Fruit fly (Drosophila melanogaster) whole organism, embryonic: Measurements from ENCODE around the gene Tailor.

Source experiments
- Atf6 ChIP-seq: fragments of 200-800 bp; sonication (Bioruptor generic); IDR thresholded peaks from 2 replicates; pipeline ENCODE4 v1.3.6; 2022; ENCODE audit warnings: missing biosample characterization, missing genetic modification characterization
- Bgb ChIP-seq: fragments of 200-800 bp; sonication (Bioruptor generic); IDR thresholded peaks from 2 replicates; pipeline ENCODE4 v1.3.6; 2022; ENCODE audit warnings: missing biosample characterization, missing genetic modification characterization; ENCODE audit not compliant: partially characterized antibody
- CG11696 ChIP-seq: fragments of 200-800 bp; sonication (Bioruptor generic); IDR thresholded peaks from 2 replicates; pipeline ENCODE4 v1.3.6; 2022; ENCODE audit warnings: missing biosample characterization, missing genetic modification characterization
- CG11723 ChIP-seq: fragments of 200-800 bp; sonication (Bioruptor generic); optimal IDR thresholded peaks from 2 replicates; lab custom pipeline; 2017; ENCODE audit warnings: missing biosample characterization, mild to moderate bottlenecking, missing genetic modification characterization
- CG12155 ChIP-seq: fragments of 200-800 bp; sonication (Bioruptor generic); optimal IDR thresholded peaks from 3 replicates; lab custom pipeline; 2016; ENCODE audit warnings: missing biosample characterization, missing genetic modification characterization
- CG13424 ChIP-seq: fragments of 200-800 bp; sonication (Bioruptor generic); optimal IDR thresholded peaks from 2 replicates; lab custom pipeline; 2019; ENCODE audit warnings: missing biosample characterization, mild to moderate bottlenecking, missing genetic modification characterization, moderate library complexity
- CG13624 ChIP-seq: fragments of 200-800 bp; sonication (Bioruptor generic); optimal IDR thresholded peaks from 2 replicates; lab custom pipeline; 2016; ENCODE audit warnings: missing biosample characterization, missing genetic modification characterization
- CG14710 ChIP-seq: fragments of 200-800 bp; sonication (Bioruptor generic); optimal IDR thresholded peaks from 3 replicates; lab custom pipeline; 2019; ENCODE audit warnings: missing biosample characterization, mild to moderate bottlenecking, missing genetic modification characterization, moderate library complexity
- CG1647 ChIP-seq: fragments of 200-800 bp; sonication (Bioruptor generic); optimal IDR thresholded peaks from 3 replicates; lab custom pipeline; 2016; ENCODE audit warnings: missing biosample characterization, missing genetic modification characterization
- CG16815 ChIP-seq: fragments of 200-800 bp; sonication (Bioruptor generic); optimal IDR thresholded peaks from 3 replicates; lab custom pipeline; 2017; ENCODE audit warnings: missing biosample characterization, mild to moderate bottlenecking, missing genetic modification characterization
- CG17328 ChIP-seq: fragments of 200-800 bp; sonication (Bioruptor generic); IDR thresholded peaks from 2 replicates; pipeline ENCODE4 v1.3.6; 2022; ENCODE audit warnings: missing biosample characterization, missing genetic modification characterization
- CG1832 ChIP-seq: fragments of 200-800 bp; sonication (Bioruptor generic); optimal IDR thresholded peaks from 2 replicates; lab custom pipeline; 2017; ENCODE audit warnings: missing biosample characterization, mild to moderate bottlenecking, missing genetic modification characterization, inconsistent platforms
- CG2889 ChIP-seq: fragments of 200-800 bp; sonication (Bioruptor generic); IDR thresholded peaks from 3 replicates; pipeline ENCODE4 v1.3.6; 2022; ENCODE audit warnings: missing biosample characterization, missing genetic modification characterization
- CG31224 ChIP-seq: fragments of 200-800 bp; sonication (Bioruptor generic); IDR thresholded peaks from 2 replicates; pipeline ENCODE4 v1.3.6; 2022; ENCODE audit warnings: missing biosample characterization, missing genetic modification characterization
- CG4820 ChIP-seq: fragments of 200-800 bp; sonication (Bioruptor generic); optimal IDR thresholded peaks from 3 replicates; lab custom pipeline; 2016; ENCODE audit warnings: missing biosample characterization, missing genetic modification characterization
- CG4854 ChIP-seq: fragments of 200-800 bp; sonication (Bioruptor generic); optimal IDR thresholded peaks from 2 replicates; lab custom pipeline; 2016; ENCODE audit warnings: missing biosample characterization, missing genetic modification characterization, inconsistent platforms
- CG6272 ChIP-seq: fragments of 200-800 bp; sonication (Bioruptor generic); IDR thresholded peaks from 2 replicates; pipeline ENCODE4 v1.3.6; 2022; ENCODE audit warnings: missing biosample characterization, missing genetic modification characterization
- CG6689 ChIP-seq: fragments of 200-800 bp; sonication (Bioruptor generic); IDR thresholded peaks from 2 replicates; pipeline ENCODE4 v1.3.6; 2022; ENCODE audit warnings: missing biosample characterization, missing genetic modification characterization
- CG7786 ChIP-seq: fragments of 200-800 bp; sonication (Bioruptor generic); optimal IDR thresholded peaks from 2 replicates; lab custom pipeline; 2016; ENCODE audit warnings: missing biosample characterization, missing genetic modification characterization
- CG7928 ChIP-seq: fragments of 200-800 bp; sonication (Bioruptor generic); optimal IDR thresholded peaks from 2 replicates; lab custom pipeline; 2017; ENCODE audit warnings: missing biosample characterization, mild to moderate bottlenecking, missing genetic modification characterization
- CG8089 ChIP-seq: fragments of 200-800 bp; sonication (Bioruptor generic); optimal IDR thresholded peaks from 3 replicates; lab custom pipeline; 2016; ENCODE audit warnings: missing biosample characterization, missing genetic modification characterization
- CG8765 ChIP-seq: fragments of 200-800 bp; sonication (Bioruptor generic); IDR thresholded peaks from 2 replicates; pipeline ENCODE4 v1.3.6; 2022; ENCODE audit warnings: missing biosample characterization, missing genetic modification characterization
- CHES-1-like ChIP-seq: fragments of 200-800 bp; sonication (Bioruptor generic); optimal IDR thresholded peaks from 2 replicates; lab custom pipeline; 2016; ENCODE audit warnings: missing biosample characterization, missing genetic modification characterization
- Deaf1 ChIP-seq: fragments of 200-800 bp; optimal IDR thresholded peaks from 3 replicates; lab custom pipeline; 2019; ENCODE audit warnings: missing biosample characterization, mild to moderate bottlenecking, missing genetic modification characterization, moderate library complexity
- Hr39 ChIP-seq: fragments of >200 bp; optimal IDR thresholded peaks from 2 replicates; lab custom pipeline; 2017
- Hsf ChIP-seq: fragments of 200-800 bp; sonication (Bioruptor generic); optimal IDR thresholded peaks from 3 replicates; lab custom pipeline; 2016; ENCODE audit warnings: missing biosample characterization, missing genetic modification characterization
- MESR4 ChIP-seq: fragments of 200-800 bp; sonication (Bioruptor generic); optimal IDR thresholded peaks from 2 replicates; lab custom pipeline; 2018; ENCODE audit warnings: missing biosample characterization, mild to moderate bottlenecking, missing genetic modification characterization, moderate library complexity
- Opbp ChIP-seq: fragments of 200-800 bp; sonication (Bioruptor generic); IDR thresholded peaks from 3 replicates; pipeline ENCODE4 v1.3.6; 2022; ENCODE audit warnings: missing biosample characterization, missing genetic modification characterization; ENCODE audit not compliant: partially characterized antibody
- PHDP ChIP-seq: fragments of 200-800 bp; sonication (Bioruptor generic); optimal IDR thresholded peaks from 3 replicates; lab custom pipeline; 2018; ENCODE audit warnings: missing biosample characterization, mild to moderate bottlenecking, missing genetic modification characterization, moderate library complexity
- Six4 ChIP-seq: fragments of 200-800 bp; sonication (Bioruptor generic); optimal IDR thresholded peaks from 2 replicates; lab custom pipeline; 2016; ENCODE audit warnings: missing biosample characterization, missing genetic modification characterization
- Sox102F ChIP-seq: fragments of 200-800 bp; sonication (Bioruptor generic); optimal IDR thresholded peaks from 2 replicates; lab custom pipeline; 2018; ENCODE audit warnings: missing biosample characterization, mild to moderate bottlenecking, missing genetic modification characterization, moderate library complexity
- Stat92E ChIP-seq, 3 experiments: fragments of >200 bp in 2 of 3; fragments of 200-800 bp in 1 of 3; sonication (Bioruptor generic) in 1 of 3; optimal IDR thresholded peaks; 2 replicates each; lab custom pipeline; 2017 to 2019; ENCODE audit warnings: missing biosample characterization in 3 of 3, missing genetic modification characterization in 3 of 3, mild to moderate bottlenecking in 1 of 3, moderate library complexity in 1 of 3
- ap ChIP-seq: fragments of 200-800 bp; sonication (Bioruptor generic); IDR thresholded peaks from 2 replicates; pipeline ENCODE4 v1.3.6; 2022; ENCODE audit warnings: missing biosample characterization, missing genetic modification characterization
- ara ChIP-seq: fragments of 200-800 bp; sonication (Bioruptor generic); IDR thresholded peaks from 2 replicates; pipeline ENCODE4 v1.3.6; 2022; ENCODE audit warnings: missing biosample characterization, missing genetic modification characterization
- bigmax ChIP-seq: fragments of 200-800 bp; sonication (Bioruptor generic); optimal IDR thresholded peaks from 2 replicates; lab custom pipeline; 2018; ENCODE audit warnings: missing biosample characterization, mild to moderate bottlenecking, missing genetic modification characterization
- dysf ChIP-seq: fragments of 200-800 bp; sonication (Bioruptor generic); IDR thresholded peaks from 3 replicates; pipeline ENCODE4 v1.3.6; 2022; ENCODE audit warnings: missing biosample characterization, missing genetic modification characterization
- esg ChIP-seq: fragments of 200-800 bp; sonication (Bioruptor generic); conservative IDR thresholded peaks from 2 replicates; pipeline ENCODE4 v1.3.6; 2022; ENCODE audit warnings: missing biosample characterization, missing genetic modification characterization
- gem ChIP-seq: fragments of 200-800 bp; sonication (Bioruptor generic); optimal IDR thresholded peaks from 2 replicates; lab custom pipeline; 2019; ENCODE audit warnings: missing biosample characterization, mild to moderate bottlenecking, missing genetic modification characterization, moderate library complexity
- gsb-n ChIP-seq: fragments of 200-800 bp; sonication (Bioruptor generic); optimal IDR thresholded peaks from 3 replicates; lab custom pipeline; 2018; ENCODE audit warnings: missing biosample characterization, mild to moderate bottlenecking, missing genetic modification characterization
- ham ChIP-seq: fragments of 200-800 bp; sonication (Bioruptor generic); IDR thresholded peaks from 2 replicates; pipeline ENCODE4 v1.3.6; 2022; ENCODE audit warnings: missing biosample characterization, missing genetic modification characterization
- mam ChIP-seq: fragments of 200-800 bp; sonication (Bioruptor generic); optimal IDR thresholded peaks from 3 replicates; lab custom pipeline; 2016; ENCODE audit warnings: missing biosample characterization, missing genetic modification characterization
- nau ChIP-seq: fragments of 200-800 bp; sonication (Bioruptor generic); optimal IDR thresholded peaks from 3 replicates; lab custom pipeline; 2017; ENCODE audit warnings: missing biosample characterization, mild to moderate bottlenecking, missing genetic modification characterization, missing genetic modification reagents
- nom ChIP-seq: fragments of 200-800 bp; sonication (Bioruptor generic); optimal IDR thresholded peaks from 2 replicates; lab custom pipeline; 2017; ENCODE audit warnings: missing biosample characterization, missing genetic modification characterization, mild to moderate bottlenecking, moderate library complexity, missing genetic modification reagents
- pfk ChIP-seq: fragments of 200-800 bp; sonication (Bioruptor generic); optimal IDR thresholded peaks from 2 replicates; lab custom pipeline; 2018; ENCODE audit warnings: missing biosample characterization, mild to moderate bottlenecking, missing genetic modification characterization, moderate library complexity
- pho ChIP-seq: fragments of 200-800 bp; sonication (Bioruptor generic); optimal IDR thresholded peaks from 2 replicates; lab custom pipeline; 2016; ENCODE audit warnings: missing biosample characterization, missing genetic modification characterization
- phol ChIP-seq: fragments of 200-800 bp; sonication (Bioruptor generic); optimal IDR thresholded peaks from 3 replicates; lab custom pipeline; 2018; ENCODE audit warnings: missing biosample characterization, mild to moderate bottlenecking, missing genetic modification characterization, moderate library complexity
- psq ChIP-seq: fragments of 200-800 bp; sonication (Bioruptor generic); optimal IDR thresholded peaks from 2 replicates; lab custom pipeline; 2017; ENCODE audit warnings: missing biosample characterization, missing genetic modification characterization
- schlank ChIP-seq: fragments of 200-800 bp; sonication (Bioruptor generic); optimal IDR thresholded peaks from 2 replicates; lab custom pipeline; 2018; ENCODE audit warnings: missing biosample characterization, mild to moderate bottlenecking, missing genetic modification characterization
- so ChIP-seq: fragments of 200-800 bp; sonication (Bioruptor generic); IDR thresholded peaks from 3 replicates; pipeline ENCODE4 v1.3.6; 2022; ENCODE audit warnings: missing biosample characterization, missing genetic modification characterization
- stwl ChIP-seq: fragments of 200-800 bp; sonication (Bioruptor generic); optimal IDR thresholded peaks from 3 replicates; lab custom pipeline; 2018; ENCODE audit warnings: missing biosample characterization, mild to moderate bottlenecking, missing genetic modification characterization, moderate library complexity
- yki ChIP-seq: fragments of >200 bp; optimal IDR thresholded peaks from 3 replicates; lab custom pipeline; 2018

Tailor gene

dm6 chr3R:7108589-7109312 lies 22.9 kb upstream of the Tailor start (continued):
- TF ChIP-seq bigmax (GFP tag; lab: Kevin White, UChicago), result no peak
- TF ChIP-seq ap (GFP tag; lab: Robert Waterston, UW), result no peak
- TF ChIP-seq CG13624 (GFP tag; lab: Kevin White, UChicago), result peak; percentile 78
- no peak for TF ChIP-seq CG11696 (GFP tag; lab: Robert Waterston, UW)
- TF ChIP-seq CG13424 (tag; lab: Kevin White, UChicago), result peak; percentile 97
- no peak for TF ChIP-seq CG17328 (GFP tag; lab: Robert Waterston, UW)
- peak; percentile 11 for TF ChIP-seq CG7928
- TF ChIP-seq Sox102F (GFP tag; lab: Kevin White, UChicago), result peak; percentile 99
- TF ChIP-seq stwl (tag; lab: Kevin White, UChicago), result peak; percentile 76
- TF ChIP-seq CG16815, result peak; percentile 92
- no peak for TF ChIP-seq dysf (GFP tag; lab: Robert Waterston, UW)
- peak; percentile 95 for TF ChIP-seq PHDP (tag; lab: Kevin White, UChicago)
- no peak for TF ChIP-seq yki (lab: Kevin White, UChicago)
- TF ChIP-seq CG1832 (GFP tag; lab: Kevin White, UChicago), result no peak
- TF ChIP-seq Six4, result peak; percentile 96
- no peak for TF ChIP-seq CG31224 (GFP tag; lab: Robert Waterston, UW)
- peak; percentile 83 for TF ChIP-seq CG7786
- no peak for TF ChIP-seq ham (GFP tag; lab: Robert Waterston, UW)
- TF ChIP-seq CG11723, result peak; percentile 87
- TF ChIP-seq CG6689, result no peak
- TF ChIP-seq esg (GFP tag; lab: Robert Waterston, UW), result no peak
- TF ChIP-seq gsb-n (tag; lab: Kevin White, UChicago), result peak; percentile 98
- TF ChIP-seq CG4820, result peak; percentile 97
- TF ChIP-seq CG1647 (GFP tag; lab: Kevin White, UChicago), result peak; percentile 82
- peak; percentile 98 for TF ChIP-seq CG14710 (tag; lab: Kevin White, UChicago)
- no peak for TF ChIP-seq so (GFP tag; lab: Robert Waterston, UW)
- peak; percentile 94 for TF ChIP-seq Hsf (GFP tag; lab: Kevin White, UChicago)
- peak; percentile 79 for TF ChIP-seq nau (GFP tag; lab: Kevin White, UChicago)
- no peak for TF ChIP-seq schlank (tag; lab: Kevin White, UChicago)
- no peak for TF ChIP-seq Atf6 (GFP tag; lab: Robert Waterston, UW)
- no peak for TF ChIP-seq pfk (GFP tag; lab: Kevin White, UChicago)
- peak in 1 of 3 experiments; percentile 96 for TF ChIP-seq Stat92E (GFP tag; optimal IDR thresholded peaks at IDR 0.05; lab: Kevin White, UChicago)
- peak; percentile 78 for TF ChIP-seq CHES-1-like
- TF ChIP-seq mam, result peak; percentile 63
- no peak for TF ChIP-seq CG2889 (GFP tag; lab: Robert Waterston, UW)
- peak; percentile 81 for TF ChIP-seq CG4854
- TF ChIP-seq Hr39 (lab: Kevin White, UChicago), result no peak
- no peak for TF ChIP-seq Opbp (GFP tag; lab: Robert Waterston, UW)
- peak; percentile 86 for TF ChIP-seq CG6272 (GFP tag; lab: Robert Waterston, UW)
- peak; percentile 88 for TF ChIP-seq CG8089 (GFP tag; lab: Kevin White, UChicago)
- peak; percentile 68 for TF ChIP-seq pho (GFP tag; lab: Kevin White, UChicago)
- peak; percentile 98 for TF ChIP-seq phol
- no peak for TF ChIP-seq CG8765 (GFP tag; lab: Robert Waterston, UW)
- TF ChIP-seq CG12155, result peak; percentile 87
- peak; percentile 24 for TF ChIP-seq MESR4
- peak; percentile 62 for TF ChIP-seq nom
- TF ChIP-seq gem (tag; lab: Kevin White, UChicago), result peak; percentile 97
- TF ChIP-seq Bgb (GFP tag; lab: Robert Waterston, UW), result no peak
- no peak for TF ChIP-seq ara (GFP tag; lab: Robert Waterston, UW)
- peak; percentile 72 for TF ChIP-seq Deaf1 (tag; lab: Kevin White, UChicago)
- TF ChIP-seq psq (GFP tag; lab: Kevin White, UChicago), result peak; percentile 81
